Fruit fly (Drosophila melanogaster): ENCODE results near the gene Nepl8.

Nepl8 gene

dm6 chr2L:16523091-16523490 lies 35.1 kb downstream of the Nepl8 start (continued):
- TF ChIP-seq gsb-n (tag; optimal IDR thresholded peaks at IDR 0.05) (no peak), nerfin-1 (tag; optimal IDR thresholded peaks at IDR 0.05) (peak; percentile 34), Abd-B (GFP tag; optimal IDR thresholded peaks at IDR 0.05) (no peak), scrt (GFP tag; optimal IDR thresholded peaks at IDR 0.05) (no peak), Awh (GFP tag; IDR thresholded peaks at IDR 0.05) (peak; percentile 35; the same call in 1 of the 2 replicates), Med (GFP tag) (peak; percentile 62), CG6813 (GFP tag; optimal IDR thresholded peaks at IDR 0.05) (peak; percentile 73), Scr (GFP tag; IDR thresholded peaks at IDR 0.05; ENCODE audit: partially characterized antibody) (no peak), tll (GFP tag; optimal IDR thresholded peaks at IDR 0.05) (peak in 1 of 2 experiments; percentile 47), nau (GFP tag; optimal IDR thresholded peaks at IDR 0.05) (peak; percentile 8), da (GFP tag; optimal IDR thresholded peaks at IDR 0.05) (no peak), Dip2 (GFP tag; IDR thresholded peaks at IDR 0.05) (no peak), CG7745 (tag; optimal IDR thresholded peaks at IDR 0.05) (no peak), CG17568 (GFP tag; optimal IDR thresholded peaks at IDR 0.05) (no peak), stc (GFP tag; IDR thresholded peaks at IDR 0.05) (0 out of 2 replicates have a peak, but pooled peaks have one; percentile 36), CG12942 (GFP tag; optimal IDR thresholded peaks at IDR 0.05) (no peak), gce (GFP tag; IDR thresholded peaks at IDR 0.05) (0 out of 3 replicates have a peak, but pooled peaks have one; percentile 52), CG1529 (GFP tag; optimal IDR thresholded peaks at IDR 0.05) (peak; percentile 29), CG12071 (GFP tag; optimal IDR thresholded peaks at IDR 0.05) (peak; percentile 34), Eip74EF (GFP tag; optimal IDR thresholded peaks at IDR 0.05) (peak in 1 of 2 experiments; percentile 44), ci (GFP tag; IDR thresholded peaks at IDR 0.05) (peak; percentile 67), Ada2b (GFP tag; IDR thresholded peaks at IDR 0.05) (no peak), CG1024 (GFP tag; IDR thresholded peaks at IDR 0.05) (peak; percentile 19; the same call in 1 of the 2 replicates), CG7987 (GFP tag; optimal IDR thresholded peaks at IDR 0.05) (peak; percentile 39), CG9876 (GFP tag; optimal IDR thresholded peaks at IDR 0.05) (no peak), Blimp-1 (GFP tag; optimal IDR thresholded peaks at IDR 0.05) (peak; percentile 27), org-1 (GFP tag; optimal IDR thresholded peaks at IDR 0.05) (peak; percentile 12), CG31224 (GFP tag; IDR thresholded peaks at IDR 0.05) (no peak), bsh (GFP tag; optimal IDR thresholded peaks at IDR 0.05) (peak; percentile 22 to 50), CG14710 (tag; optimal IDR thresholded peaks at IDR 0.05) (peak; percentile 24), exex (tag; optimal IDR thresholded peaks at IDR 0.05) (no peak), dmrt99B (tag; optimal IDR thresholded peaks at IDR 0.05) (peak; percentile 5), Vsx1 (GFP tag; optimal IDR thresholded peaks at IDR 0.05) (peak; percentile 16), Taf1 (GFP tag; IDR thresholded peaks at IDR 0.05) (no peak), CG14965 (GFP tag; optimal IDR thresholded peaks at IDR 0.05; ENCODE audit: borderline replicate concordance) (no peak), hb (GFP tag; IDR thresholded peaks at IDR 0.05; ENCODE audit: partially characterized antibody) (no peak), kni (GFP tag; optimal IDR thresholded peaks at IDR 0.05) (peak; percentile 60), Sox100B (GFP tag; optimal IDR thresholded peaks at IDR 0.05) (peak; percentile 27), CG1233 (GFP tag; optimal IDR thresholded peaks at IDR 0.05) (peak; percentile 34), CG31441 (GFP tag; IDR thresholded peaks at IDR 0.05) (0 out of 2 replicates have a peak, but pooled peaks have one; percentile 7), Asciz (GFP tag; optimal IDR thresholded peaks at IDR 0.05) (peak; percentile 70), HLHmδ (GFP tag; optimal IDR thresholded peaks at IDR 0.05) (peak; percentile 1), CG18619 (GFP tag; optimal IDR thresholded peaks at IDR 0.05) (no peak), MTF-1 (GFP tag; optimal IDR thresholded peaks at IDR 0.05; ENCODE audit: borderline replicate concordance) (peak; percentile 67), CG32532 (GFP tag; IDR thresholded peaks at IDR 0.05) (no peak), Hr78 (GFP tag; optimal IDR thresholded peaks at IDR 0.05) (no peak), CG8290 (GFP tag; optimal IDR thresholded peaks at IDR 0.05) (no peak), CG8290 (tag; optimal IDR thresholded peaks at IDR 0.05) (peak in 1 of 2 experiments; percentile 37)

All from whole organism, embryonic.